Worm (Caenorhabditis elegans): ENCODE results near the gene B0034.2.

DNA sequence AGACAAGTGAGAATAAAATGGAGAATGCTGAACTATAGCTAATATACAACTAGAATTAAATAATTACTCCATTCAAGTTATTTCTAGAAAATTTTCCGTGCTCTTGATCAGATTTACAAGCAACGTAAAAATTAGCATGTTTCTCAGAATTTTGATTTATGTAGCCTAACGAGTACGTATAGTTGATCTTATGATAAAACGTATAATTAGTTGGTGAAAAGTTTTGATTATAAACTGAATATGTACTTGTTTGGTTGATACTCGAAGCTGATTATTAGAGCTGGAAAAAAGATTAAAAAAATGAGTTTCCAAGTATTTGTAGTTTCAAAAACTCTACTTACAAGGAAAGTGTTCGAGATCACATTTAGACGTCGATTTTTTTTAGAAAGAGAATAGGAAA is 47.7 kb downstream of the B0034.2 start:
- TF ChIP-seq ama-1 (optimal IDR thresholded peaks at IDR 0.05) = no peak
- no peak for TF ChIP-seq hnd-1 (tag; optimal IDR thresholded peaks at IDR 0.05)
- TF ChIP-seq F13C5.2 (tag; optimal IDR thresholded peaks at IDR 0.05) = no peak
- no peak for TF ChIP-seq tra-4 (tag; optimal IDR thresholded peaks at IDR 0.05)
- no peak for TF ChIP-seq B0310.2 (tag; optimal IDR thresholded peaks at IDR 0.05)
- no peak for TF ChIP-seq flt-1 (GFP tag; IDR thresholded peaks at IDR 0.05)
